Fruit fly (Drosophila melanogaster): Measurements from ENCODE around the gene CG4022.

The CG4022 gene

DNA sequence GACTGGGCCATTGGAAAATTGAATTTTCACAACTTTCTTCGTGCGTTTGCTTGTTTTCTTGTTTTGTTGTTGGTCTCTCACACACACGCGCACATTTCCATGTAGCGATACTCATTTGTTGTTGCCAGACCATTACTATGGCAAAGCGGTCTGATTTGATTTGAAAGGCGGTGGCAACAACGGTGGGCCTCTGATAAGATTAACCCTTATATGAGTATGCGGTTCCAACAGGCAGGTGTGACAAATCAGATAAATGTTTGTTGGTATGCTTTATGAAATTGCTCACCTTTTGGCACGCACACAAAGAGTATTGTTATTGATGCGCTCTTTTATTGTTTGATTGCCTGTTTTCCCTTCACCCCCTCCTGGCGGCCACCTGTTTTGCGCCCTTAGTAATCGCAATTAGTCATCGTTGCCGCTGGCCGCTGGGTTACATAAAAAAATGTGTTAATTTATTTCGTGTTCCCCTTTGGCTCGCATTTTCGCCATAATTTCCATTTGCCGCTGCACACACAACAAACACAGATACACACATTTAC lies 36.7 kb upstream of the CG4022 start (continued):
- TF ChIP-seq fd59A (GFP tag; optimal IDR thresholded peaks at IDR 0.05) (no peak), Hr4 (GFP tag; optimal IDR thresholded peaks at IDR 0.05) (no peak), Sox15 (GFP tag; optimal IDR thresholded peaks at IDR 0.05) (no peak), CG10631 (GFP tag; optimal IDR thresholded peaks at IDR 0.05) (no peak), CG11762 (GFP tag; optimal IDR thresholded peaks at IDR 0.05; ENCODE audit: insufficient read depth) (no peak), CG6854 (GFP tag; optimal IDR thresholded peaks at IDR 0.05) (no peak), acj6 (GFP tag; optimal IDR thresholded peaks at IDR 0.05) (no peak), dsx (GFP tag; optimal IDR thresholded peaks at IDR 0.05; ENCODE audit: poor library complexity, severe bottlenecking) (no peak), Hr39 (GFP tag; optimal IDR thresholded peaks at IDR 0.05) (no peak), pdm3 (GFP tag; optimal IDR thresholded peaks at IDR 0.05) (no peak), salr (GFP tag; optimal IDR thresholded peaks at IDR 0.05) (no peak), CG4318 (GFP tag; optimal IDR thresholded peaks at IDR 0.05) (no peak), CG16779 (tag; optimal IDR thresholded peaks at IDR 0.05) (no peak), CG6808 (GFP tag; optimal IDR thresholded peaks at IDR 0.05) (no peak), OdsH (GFP tag; optimal IDR thresholded peaks at IDR 0.05) (no peak)

DNA sequence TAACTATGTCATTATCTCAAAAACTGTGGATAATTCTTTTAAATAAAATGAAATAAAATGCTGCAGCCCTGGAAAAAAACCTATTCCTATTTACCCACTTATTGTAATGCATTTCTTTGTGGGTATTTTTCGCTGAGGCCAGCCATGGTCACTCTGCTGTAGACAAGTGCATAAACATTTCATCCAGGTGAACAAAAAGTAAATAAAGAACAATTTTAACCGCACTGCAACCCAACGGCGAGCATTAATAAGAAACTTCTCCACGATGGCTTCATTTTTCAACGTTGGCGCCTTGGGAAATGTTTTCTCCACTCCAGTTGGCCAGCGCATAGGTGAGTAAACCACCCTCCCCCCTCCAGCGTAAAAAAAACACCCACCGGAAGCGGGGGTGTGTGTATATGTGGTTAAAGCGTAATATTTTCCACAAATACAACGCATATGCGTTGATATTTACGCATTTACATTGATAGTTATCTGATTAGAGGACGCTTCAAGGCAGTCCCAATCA lies 36.2 kb upstream of the CG4022 start, which contains the start of gene CG3529:
CG3529 (plus strand) TSS at position 134 of the 508 bp plus-strand sequence.
- TF ChIP-seq CG1621 (tag; optimal IDR thresholded peaks at IDR 0.05) (peak; percentile 21), Eip78C (GFP tag) (peak; percentile 72), dac (GFP tag; optimal IDR thresholded peaks at IDR 0.05) (no peak), Gug (GFP tag; IDR thresholded peaks at IDR 0.05) (no peak), CG6854 (GFP tag; optimal IDR thresholded peaks at IDR 0.05) (peak; percentile 56), CG32006 (GFP tag; optimal IDR thresholded peaks at IDR 0.05) (no peak), Met (GFP tag; optimal IDR thresholded peaks at IDR 0.05) (peak; percentile 47), CG8319 (GFP tag; optimal IDR thresholded peaks at IDR 0.05) (no peak), ss (GFP tag; optimal IDR thresholded peaks at IDR 0.05) (peak in 1 of 2 experiments; percentile 61), CG6808 (GFP tag; optimal IDR thresholded peaks at IDR 0.05) (peak; percentile 62), fkh (GFP tag; optimal IDR thresholded peaks at IDR 0.05) (peak; percentile 92), Hr4 (GFP tag; optimal IDR thresholded peaks at IDR 0.05) (peak; percentile 13), cyc (GFP tag; optimal IDR thresholded peaks at IDR 0.05) (peak; percentile 26), pdm3 (GFP tag; optimal IDR thresholded peaks at IDR 0.05) (peak; percentile 4), esn (GFP tag; optimal IDR thresholded peaks at IDR 0.05) (peak; percentile 29), fd59A (GFP tag; optimal IDR thresholded peaks at IDR 0.05) (no peak), lz (GFP tag; optimal IDR thresholded peaks at IDR 0.05) (peak; percentile 26), OdsH (GFP tag; optimal IDR thresholded peaks at IDR 0.05) (peak; percentile 8), CG11762 (GFP tag; optimal IDR thresholded peaks at IDR 0.05; ENCODE audit: insufficient read depth) (no peak), salr (GFP tag; optimal IDR thresholded peaks at IDR 0.05) (no peak), Eip75B (GFP tag; optimal IDR thresholded peaks at IDR 0.05) (peak; percentile 33), CG16779 (tag; optimal IDR thresholded peaks at IDR 0.05) (peak; percentile 8), Smox (GFP tag; optimal IDR thresholded peaks at IDR 0.05) (peak; percentile 24), svp (GFP tag) (peak; percentile 64), CG6163 (GFP tag; IDR thresholded peaks at IDR 0.05) (0 out of 3 replicates have a peak, but pooled peaks have one; percentile 38), Sox14 (GFP tag; optimal IDR thresholded peaks at IDR 0.05) (peak; percentile 25), CG6276 (GFP tag; optimal IDR thresholded peaks at IDR 0.05) (no peak), Ets21C (GFP tag; optimal IDR thresholded peaks at IDR 0.05) (peak; percentile 21), CG31627 (GFP tag; optimal IDR thresholded peaks at IDR 0.05) (peak; percentile 5), Blimp-1 (GFP tag; optimal IDR thresholded peaks at IDR 0.05) (no peak), CG10631 (GFP tag; optimal IDR thresholded peaks at IDR 0.05) (peak; percentile 25), Hr39 (GFP tag; optimal IDR thresholded peaks at IDR 0.05) (peak; percentile 17), CG3032 (tag; optimal IDR thresholded peaks at IDR 0.05) (peak; percentile 7), vri (GFP tag; optimal IDR thresholded peaks at IDR 0.05) (no peak), CG11294 (GFP tag; IDR thresholded peaks at IDR 0.05) (no peak)
